Fruit fly (Drosophila melanogaster) whole organism: ENCODE measurements around the gene tap.

ENCODE experiments used
- EcR ChIP-seq, 2 experiments: fragments of >200 bp; optimal IDR thresholded peaks; 2 replicates each; lab custom pipeline; 2017; ENCODE audit warnings: missing biosample characterization in 2 of 2, missing genetic modification characterization in 2 of 2, missing genetic modification reagents in 2 of 2
- psq ChIP-seq: fragments of >200 bp; optimal IDR thresholded peaks from 2 replicates; lab custom pipeline; 2017

dm6 chr3L:17411273-17411672 lies 51.8 kb downstream of the tap start:
- TF ChIP-seq psq (lab: Kevin White, UChicago) (no peak), EcR (GFP tag; optimal IDR thresholded peaks at IDR 0.05; lab: Kevin White, UChicago) (no peak)
